Worm (Caenorhabditis elegans) whole organism, L1 larva: ENCODE data around the gene srx-129.

Experiments
- C04F5.9 ChIP-seq: sonication (generic microtip); optimal IDR thresholded peaks from 2 replicates; lab custom pipeline; 2016; ENCODE audit warnings: missing genetic modification characterization, missing compliant biosample characterization
- F16B12.6 ChIP-seq: fragments of 150-350 bp; optimal IDR thresholded peaks from 2 replicates; lab custom pipeline; 2014; ENCODE audit warnings: missing biosample characterization, missing genetic modification characterization
- aly-2 ChIP-seq: fragments of 150-350 bp; optimal IDR thresholded peaks from 2 replicates; lab custom pipeline; 2014; ENCODE audit warnings: missing biosample characterization, missing genetic modification characterization
- ama-1 ChIP-seq: fragments of 150-350 bp; optimal IDR thresholded peaks from 2 replicates; lab custom pipeline; 2014
- blmp-1 ChIP-seq: fragments of 150-350 bp; optimal IDR thresholded peaks from 2 replicates; lab custom pipeline; 2014; ENCODE audit warnings: missing biosample characterization, missing genetic modification characterization
- ceh-8 ChIP-seq: fragments of 200-800 bp; sonication (Bioruptor generic); optimal IDR thresholded peaks from 2 replicates; lab custom pipeline; 2018; ENCODE audit warnings: mild to moderate bottlenecking, missing genetic modification characterization, moderate library complexity, missing compliant biosample characterization
- ceh-82 ChIP-seq, 3 experiments: fragments of 150-350 bp in 1 of 3; sonication (generic microtip) in 2 of 3; optimal IDR thresholded peaks; 2 replicates each; lab custom pipeline; 2014 to 2017; ENCODE audit warnings: missing biosample characterization in 3 of 3, missing genetic modification characterization in 3 of 3
- ceh-88 ChIP-seq: fragments of 200-800 bp; sonication (Bioruptor generic); IDR thresholded peaks from 2 replicates; pipeline ENCODE4 v1.3.6; 2022; ENCODE audit warnings: missing genetic modification characterization, missing compliant biosample characterization
- ceh-90 ChIP-seq: sonication (generic microtip); optimal IDR thresholded peaks from 2 replicates; lab custom pipeline; 2016; ENCODE audit warnings: missing genetic modification characterization, missing compliant biosample characterization
- ces-1 ChIP-seq: fragments of 150-350 bp; optimal IDR thresholded peaks from 2 replicates; lab custom pipeline; 2014; ENCODE audit warnings: missing biosample characterization, missing genetic modification reagents, missing genetic modification characterization
- efl-1 ChIP-seq, 4 experiments: fragments of 150-350 bp; optimal IDR thresholded peaks in 3 of 4; peaks in 1 of 4; 1 replicate in 1 of 4; 2 replicates in 3 of 4; lab custom pipeline; 2014; ENCODE audit warnings: missing biosample characterization in 2 of 4, missing genetic modification characterization in 2 of 4, missing genetic modification reagents in 2 of 4
- efl-3 ChIP-seq: fragments of 200-800 bp; sonication (Bioruptor generic); optimal IDR thresholded peaks from 2 replicates; lab custom pipeline; 2018; ENCODE audit warnings: mild to moderate bottlenecking, missing genetic modification characterization, missing compliant biosample characterization
- egl-27 ChIP-seq, 2 experiments: fragments of 150-350 bp in 1 of 2; sonication (generic microtip); optimal IDR thresholded peaks; 3 replicates each; lab custom pipeline; 2017 to 2018; ENCODE audit warnings: missing biosample characterization in 2 of 2, missing genetic modification characterization in 2 of 2, missing genetic modification reagents in 2 of 2
- fkh-10 ChIP-seq: sonication (generic microtip); optimal IDR thresholded peaks from 2 replicates; lab custom pipeline; 2017; ENCODE audit warnings: missing biosample characterization, missing genetic modification reagents, missing genetic modification characterization
- grh-1 ChIP-seq: fragments of 200-800 bp; sonication (Bioruptor generic); IDR thresholded peaks from 2 replicates; pipeline ENCODE4 v1.3.6; 2022; ENCODE audit warnings: missing genetic modification reagents, missing genetic modification characterization, missing compliant biosample characterization
- hlh-4 ChIP-seq: sonication (generic microtip); optimal IDR thresholded peaks from 2 replicates; lab custom pipeline; 2016; ENCODE audit warnings: mild to moderate bottlenecking, missing genetic modification characterization, missing compliant biosample characterization
- irx-1 ChIP-seq: sonication (generic microtip); optimal IDR thresholded peaks from 2 replicates; lab custom pipeline; 2016; ENCODE audit warnings: missing genetic modification characterization, missing compliant biosample characterization
- isw-1 ChIP-seq: fragments of 200-800 bp; sonication (Bioruptor generic); IDR thresholded peaks from 2 replicates; pipeline ENCODE4 v1.3.6; 2022; ENCODE audit warnings: missing genetic modification characterization, missing compliant biosample characterization
- lin-14 ChIP-seq: fragments of 200-800 bp; sonication (Bioruptor generic); optimal IDR thresholded peaks from 2 replicates; lab custom pipeline; 2018; ENCODE audit warnings: mild to moderate bottlenecking, missing genetic modification characterization, moderate library complexity, missing compliant biosample characterization
- lin-15B ChIP-seq: fragments of 150-350 bp; sonication (generic microtip); optimal IDR thresholded peaks from 3 replicates; lab custom pipeline; 2014; ENCODE audit warnings: missing biosample characterization, missing genetic modification characterization
- mef-2 ChIP-seq: fragments of 150-350 bp; optimal IDR thresholded peaks from 2 replicates; lab custom pipeline; 2014; ENCODE audit warnings: missing biosample characterization, missing genetic modification characterization
- nhr-11 ChIP-seq: fragments of 150-350 bp; optimal IDR thresholded peaks from 2 replicates; lab custom pipeline; 2014; ENCODE audit warnings: missing biosample characterization, missing genetic modification characterization
- nhr-19 ChIP-seq: fragments of 200-800 bp; sonication (Bioruptor generic); conservative IDR thresholded peaks from 2 replicates; pipeline ENCODE4 v1.3.6; 2022; ENCODE audit warnings: missing genetic modification characterization, missing compliant biosample characterization
- nhr-28 ChIP-seq: fragments of 150-350 bp; optimal IDR thresholded peaks from 2 replicates; lab custom pipeline; 2014; ENCODE audit warnings: missing biosample characterization, missing genetic modification characterization
- nhr-84 ChIP-seq: sonication (generic microtip); optimal IDR thresholded peaks from 2 replicates; lab custom pipeline; 2017; ENCODE audit warnings: missing biosample characterization, missing genetic modification characterization
- nhr-85 ChIP-seq: sonication (generic microtip); peaks from one replicate; lab custom pipeline; 2016; ENCODE audit warnings: missing genetic modification characterization, inconsistent platforms, missing compliant biosample characterization
- pax-3 ChIP-seq: fragments of 200-800 bp; sonication (Bioruptor generic); optimal IDR thresholded peaks from 2 replicates; lab custom pipeline; 2018; ENCODE audit warnings: mild to moderate bottlenecking, missing genetic modification characterization, moderate library complexity, missing compliant biosample characterization
- snpc-4 ChIP-seq: fragments of 150-350 bp; optimal IDR thresholded peaks from 2 replicates; lab custom pipeline; 2014; ENCODE audit warnings: missing biosample characterization, missing genetic modification characterization
- sptf-1 ChIP-seq: fragments of 150-350 bp; optimal IDR thresholded peaks from 2 replicates; lab custom pipeline; 2014; ENCODE audit warnings: missing biosample characterization, missing genetic modification characterization
- sup-37 ChIP-seq: fragments of 200-800 bp; sonication (Bioruptor generic); optimal IDR thresholded peaks from 2 replicates; lab custom pipeline; 2018; ENCODE audit warnings: mild to moderate bottlenecking, missing genetic modification characterization, missing compliant biosample characterization
- swsn-7 ChIP-seq: sonication (generic microtip); optimal IDR thresholded peaks from 2 replicates; lab custom pipeline; 2016; ENCODE audit warnings: missing genetic modification characterization, missing compliant biosample characterization
- unc-62 ChIP-seq: fragments of 150-350 bp; optimal IDR thresholded peaks from 2 replicates; lab custom pipeline; 2014; ENCODE audit warnings: missing biosample characterization, missing genetic modification reagents, missing genetic modification characterization
- unc-86 ChIP-seq: sonication (generic microtip); optimal IDR thresholded peaks from 2 replicates; lab custom pipeline; 2016; ENCODE audit warnings: missing genetic modification characterization, missing compliant biosample characterization
- zag-1 ChIP-seq: fragments of 150-350 bp; optimal IDR thresholded peaks from 2 replicates; lab custom pipeline; 2014; ENCODE audit warnings: missing biosample characterization, missing genetic modification characterization
- zip-4 ChIP-seq: fragments of 200-800 bp; sonication (Bioruptor generic); optimal IDR thresholded peaks from 2 replicates; lab custom pipeline; 2018; ENCODE audit warnings: mild to moderate bottlenecking, missing genetic modification characterization, moderate library complexity, missing compliant biosample characterization

srx-129 gene

ce11 chrV:13866353-13866752, 32.3 kb downstream of the srx-129 start, which contains the start of gene nhr-175:
Gene nhr-175 (plus strand): TSS chrV:13866691.
- TF ChIP-seq efl-1 (optimal IDR thresholded peaks at IDR 0.05; lab: Kevin White, UChicago) = no peak
- TF ChIP-seq efl-1 (GFP tag; optimal IDR thresholded peaks at IDR 0.05 in 1 of 2; lab: Kevin White, UChicago) = no peak
- peak; percentile 61 for TF ChIP-seq nhr-85 (tag; lab: Kevin White, UChicago)
- TF ChIP-seq, all 84 proteins: peak for 1

- TF ChIP-seq sptf-1 = no peak
- TF ChIP-seq sup-37 (GFP tag; lab: Kevin White, UChicago) = no peak
- peak; percentile 85 for TF ChIP-seq nhr-11 (tag; lab: Kevin White, UChicago)
- no peak for TF ChIP-seq hlh-4 (tag; lab: Kevin White, UChicago)
- no peak for TF ChIP-seq irx-1 (tag; lab: Kevin White, UChicago)
- no peak for TF ChIP-seq nhr-85 (tag; lab: Kevin White, UChicago)
- TF ChIP-seq fkh-10 = no peak
- TF ChIP-seq C04F5.9 (tag; lab: Kevin White, UChicago) = no peak
- no peak for TF ChIP-seq swsn-7 (tag; lab: Kevin White, UChicago)
- TF ChIP-seq zag-1 = no peak
- peak; percentile 14; the same call in 1 of the 2 replicates for TF ChIP-seq nhr-19 (GFP tag; lab: Robert Waterston, UW)
- TF ChIP-seq, all 84 proteins: peak for 2
These were observed 35.5 kb downstream of the srx-129 start for ce11 chrV:13869551-13869950.

ce11 chrV:13872895-13873294, 38.8 kb downstream of the srx-129 start, which contains the start of gene cpt-5:
Gene cpt-5 (plus strand): TSS chrV:13873195.
- TF ChIP-seq snpc-4 (no peak), ama-1 (no peak), nhr-28 (tag; lab: Kevin White, UChicago) (no peak), ceh-82 (tag; optimal IDR thresholded peaks at IDR 0.05; lab: Kevin White, UChicago) (no peak), lin-14 (GFP tag; lab: Kevin White, UChicago) (no peak), grh-1 (GFP tag; lab: Robert Waterston, UW) (no peak), aly-2 (no peak), isw-1 (GFP tag; lab: Robert Waterston, UW) (no peak), ces-1 (GFP tag; lab: Kevin White, UChicago) (no peak), F16B12.6 (tag; lab: Kevin White, UChicago) (no peak), zip-4 (GFP tag; lab: Kevin White, UChicago) (no peak), fkh-10 (no peak), ceh-90 (tag; lab: Kevin White, UChicago) (no peak), ceh-88 (GFP tag; lab: Robert Waterston, UW) (no peak), mef-2 (no peak), unc-62 (GFP tag; lab: Kevin White, UChicago) (no peak), lin-15B (no peak), efl-3 (GFP tag; lab: Kevin White, UChicago) (no peak), egl-27 (tag; optimal IDR thresholded peaks at IDR 0.05; lab: Kevin White, UChicago) (no peak), unc-86 (no peak)

ce11 chrV:13873323-13873722, 39.3 kb downstream of the srx-129 start:
- TF ChIP-seq nhr-84 (no peak), nhr-85 (tag; lab: Kevin White, UChicago) (peak; percentile 1)

- no peak for TF ChIP-seq blmp-1 (tag; lab: Kevin White, UChicago)
- TF ChIP-seq aly-2 = no peak
- TF ChIP-seq ceh-8 (GFP tag; lab: Kevin White, UChicago) = no peak
- TF ChIP-seq mef-2 = no peak
- TF ChIP-seq sup-37 (GFP tag; lab: Kevin White, UChicago) = no peak
- no peak for TF ChIP-seq pax-3 (tag; lab: Kevin White, UChicago)
These were observed 42.5 kb downstream of the srx-129 start, which contains the start of gene T22G5.1 for ce11 chrV:13876529-13876928. Gene T22G5.1 (plus strand): TSS chrV:13876829.
